Worm (Caenorhabditis elegans) whole organism, L4 larva: Measurements from ENCODE around the gene Y116A8C.24.
"Not testable (repeated sequence)": the region's sequence is repeated elsewhere in the genome, so short reads cannot be mapped to it uniquely, and the experiment has no call there.

Experiments used
- F44E2.7 ChIP-seq: fragments of 200-800 bp; sonication (Bioruptor generic); IDR thresholded peaks from 2 replicates; pipeline ENCODE4 v2.1.2; 2022; ENCODE audit warnings: missing genetic modification characterization, missing compliant biosample characterization
- Y48G9A.11 ChIP-seq: fragments of 200-800 bp; sonication (Bioruptor generic); IDR thresholded peaks from 2 replicates; pipeline ENCODE4 v1.3.6; 2022; ENCODE audit warnings: missing genetic modification reagents, missing genetic modification characterization, missing compliant biosample characterization
- aha-1 ChIP-seq: fragments of 150-350 bp; peaks from one replicate; lab custom pipeline; 2014; ENCODE audit warnings: missing biosample characterization, missing genetic modification characterization
- ama-1 ChIP-seq: fragments of 150-350 bp; optimal IDR thresholded peaks from 2 replicates; lab custom pipeline; 2014; ENCODE audit warnings: inconsistent platforms, mixed read lengths
- arid-1 ChIP-seq: fragments of 200-800 bp; sonication (Bioruptor generic); conservative IDR thresholded peaks from 2 replicates; pipeline ENCODE4 v1.3.6; 2022; ENCODE audit warnings: missing genetic modification reagents, missing genetic modification characterization, missing compliant biosample characterization
- ceh-20 ChIP-seq: fragments of 200-800 bp; sonication (Bioruptor generic); IDR thresholded peaks from 2 replicates; pipeline ENCODE4 v1.3.6; 2022; ENCODE audit warnings: missing genetic modification reagents, missing genetic modification characterization, missing compliant biosample characterization
- ceh-28 ChIP-seq: fragments of 150-350 bp; optimal IDR thresholded peaks from 2 replicates; lab custom pipeline; 2014; ENCODE audit warnings: missing biosample characterization, missing genetic modification reagents, missing genetic modification characterization
- ctbp-1 ChIP-seq: fragments of 200-800 bp; sonication (Bioruptor generic); IDR thresholded peaks from 2 replicates; pipeline ENCODE4 v1.3.6; 2022; ENCODE audit warnings: missing genetic modification reagents, missing genetic modification characterization, missing compliant biosample characterization
- dmd-9 ChIP-seq: fragments of 200-800 bp; sonication (Bioruptor generic); IDR thresholded peaks from 2 replicates; pipeline ENCODE4 v1.3.6; 2022; ENCODE audit warnings: missing genetic modification reagents, missing genetic modification characterization, missing compliant biosample characterization
- dpl-1 ChIP-seq: fragments of 150-350 bp; optimal IDR thresholded peaks from 2 replicates; lab custom pipeline; 2014; ENCODE audit warnings: missing biosample characterization, missing genetic modification reagents, missing genetic modification characterization
- duxl-1 ChIP-seq: sonication (generic microtip); optimal IDR thresholded peaks from 2 replicates; lab custom pipeline; 2016; ENCODE audit warnings: mild to moderate bottlenecking, missing genetic modification characterization, moderate library complexity, missing compliant biosample characterization; ENCODE audit not compliant: poor library complexity
- dve-1 ChIP-seq: sonication (generic microtip); optimal IDR thresholded peaks from 2 replicates; lab custom pipeline; 2017; ENCODE audit warnings: antibody characterized with exemption, mild to moderate bottlenecking, missing genetic modification characterization, missing compliant biosample characterization; ENCODE audit not compliant: insufficient read depth
- egl-27 ChIP-seq: sonication (generic microtip); optimal IDR thresholded peaks from 3 replicates; lab custom pipeline; 2017; ENCODE audit warnings: missing biosample characterization, missing genetic modification reagents, missing genetic modification characterization
- fos-1 ChIP-seq: fragments of 150-350 bp; optimal IDR thresholded peaks from 2 replicates; lab custom pipeline; 2014; ENCODE audit warnings: missing biosample characterization, missing genetic modification characterization
- gei-8 ChIP-seq: fragments of 200-800 bp; sonication (Bioruptor generic); optimal IDR thresholded peaks from 2 replicates; lab custom pipeline; 2018; ENCODE audit warnings: mild to moderate bottlenecking, missing genetic modification characterization, missing compliant biosample characterization
- hif-1 ChIP-seq, 2 experiments: sonication (generic microtip); optimal IDR thresholded peaks; 2 replicates each; lab custom pipeline; 2016 to 2017; ENCODE audit warnings: missing compliant biosample characterization in 2 of 2, missing genetic modification characterization in 2 of 2, missing genetic modification reagents in 2 of 2, missing genotype in 2 of 2, mild to moderate bottlenecking in 1 of 2
- hlh-30 ChIP-seq: sonication (generic microtip); optimal IDR thresholded peaks from 2 replicates; lab custom pipeline; 2017; ENCODE audit warnings: antibody characterized with exemption, mild to moderate bottlenecking, missing genetic modification characterization, missing compliant biosample characterization; ENCODE audit not compliant: insufficient read depth
- hmg-1.1 ChIP-seq: fragments of 200-800 bp; sonication (Bioruptor generic); IDR thresholded peaks from 2 replicates; pipeline ENCODE4 v1.3.6; 2022; ENCODE audit warnings: missing genetic modification reagents, missing genetic modification characterization, missing compliant biosample characterization
- lin-13 ChIP-seq: fragments of 150-350 bp; optimal IDR thresholded peaks from 2 replicates; lab custom pipeline; 2014; ENCODE audit warnings: missing biosample characterization, missing genetic modification reagents, missing genetic modification characterization
- lin-15B ChIP-seq: fragments of 150-350 bp; sonication (generic microtip); optimal IDR thresholded peaks from 3 replicates; lab custom pipeline; 2014; ENCODE audit warnings: missing biosample characterization, missing genetic modification characterization
- lin-38 ChIP-seq: fragments of 200-800 bp; sonication (Bioruptor generic); IDR thresholded peaks from 2 replicates; pipeline ENCODE4 v1.3.6; 2022; ENCODE audit warnings: missing genetic modification reagents, missing genetic modification characterization, missing compliant biosample characterization
- madf-5 ChIP-seq, 2 experiments: fragments of 200-800 bp; sonication (Bioruptor generic); IDR thresholded peaks; 2 replicates each; pipeline ENCODE4 v1.3.6; 2022; ENCODE audit warnings: missing compliant biosample characterization in 2 of 2, missing genetic modification characterization in 2 of 2
- madf-9 ChIP-seq: fragments of 200-800 bp; sonication (Bioruptor generic); conservative IDR thresholded peaks from 2 replicates; pipeline ENCODE4 v1.3.6; 2022; ENCODE audit warnings: missing genetic modification reagents, missing genetic modification characterization, missing compliant biosample characterization
- mes-2 ChIP-seq: sonication (generic microtip); optimal IDR thresholded peaks from 2 replicates; lab custom pipeline; 2016; ENCODE audit warnings: missing genotype, mild to moderate bottlenecking, missing genetic modification characterization, missing compliant biosample characterization; ENCODE audit not compliant: poor library complexity, severe bottlenecking
- nhr-25 ChIP-seq: sonication (generic microtip); optimal IDR thresholded peaks from 2 replicates; lab custom pipeline; 2017; ENCODE audit warnings: missing genetic modification characterization, mild to moderate bottlenecking, missing compliant biosample characterization, antibody characterized with exemption, moderate library complexity, borderline replicate concordance; ENCODE audit not compliant: insufficient read depth
- nhr-41 ChIP-seq: fragments of 200-800 bp; sonication (Bioruptor generic); IDR thresholded peaks from 2 replicates; pipeline ENCODE4 v1.3.6; 2022; ENCODE audit warnings: missing genetic modification reagents, missing genetic modification characterization, missing compliant biosample characterization
- nhr-42 ChIP-seq: fragments of 200-800 bp; sonication (Bioruptor generic); IDR thresholded peaks from 2 replicates; pipeline ENCODE4 v1.3.6; 2022; ENCODE audit warnings: missing genetic modification characterization, missing compliant biosample characterization
- pha-4 ChIP-seq, 2 experiments: fragments of 150-350 bp in 1 of 2; fragments of 200-800 bp in 1 of 2; sonication (Bioruptor generic) in 1 of 2; IDR thresholded peaks in 1 of 2; optimal IDR thresholded peaks in 1 of 2; 2 replicates each; pipeline versions ENCODE4 v1.3.6 to Lab custom; 2014 to 2022; ENCODE audit warnings: missing genetic modification characterization in 2 of 2, missing genetic modification reagents in 2 of 2, missing biosample characterization in 1 of 2, missing compliant biosample characterization in 1 of 2
- php-3 ChIP-seq: fragments of 200-800 bp; sonication (Bioruptor generic); IDR thresholded peaks from 2 replicates; pipeline ENCODE4 v1.3.6; 2022; ENCODE audit warnings: missing genetic modification reagents, missing genetic modification characterization, missing compliant biosample characterization
- pqm-1 ChIP-seq: sonication (generic microtip); optimal IDR thresholded peaks from 2 replicates; lab custom pipeline; 2017; ENCODE audit warnings: missing biosample characterization, missing genetic modification characterization
- rbr-2 ChIP-seq: sonication (generic microtip); optimal IDR thresholded peaks from 2 replicates; lab custom pipeline; 2016; ENCODE audit warnings: missing genotype, missing genetic modification characterization, missing compliant biosample characterization
- set-16 ChIP-seq: fragments of 200-800 bp; sonication (Bioruptor generic); IDR thresholded peaks from 2 replicates; pipeline ENCODE4 v1.3.6; 2022; ENCODE audit warnings: missing genetic modification reagents, missing genetic modification characterization, missing compliant biosample characterization
- snpc-1.2 ChIP-seq: fragments of 200-800 bp; sonication (Bioruptor generic); IDR thresholded peaks from 2 replicates; pipeline ENCODE4 v1.3.6; 2022; ENCODE audit warnings: missing genetic modification reagents, missing genetic modification characterization, missing compliant biosample characterization
- spr-3 ChIP-seq: fragments of 200-800 bp; sonication (Bioruptor generic); optimal IDR thresholded peaks from 2 replicates; lab custom pipeline; 2018; ENCODE audit warnings: mild to moderate bottlenecking, missing genetic modification characterization, missing compliant biosample characterization
- tra-1 ChIP-seq: fragments of 200-800 bp; sonication (Bioruptor generic); IDR thresholded peaks from 2 replicates; pipeline ENCODE4 v1.3.6; 2022; ENCODE audit warnings: missing genetic modification reagents, missing genetic modification characterization, missing compliant biosample characterization
- unc-39 ChIP-seq: sonication (generic microtip); optimal IDR thresholded peaks from 2 replicates; lab custom pipeline; 2017; ENCODE audit warnings: missing biosample characterization, missing genetic modification characterization
- unc-62 ChIP-seq, 3 experiments: fragments of 150-350 bp in 1 of 3; sonication (generic microtip); optimal IDR thresholded peaks in 2 of 3; peaks in 1 of 3; 1 replicate in 1 of 3; 2 replicates in 2 of 3; lab custom pipeline; 2014 to 2017; ENCODE audit warnings: missing biosample characterization in 3 of 3, missing genetic modification characterization in 3 of 3, missing genetic modification reagents in 3 of 3, missing genotype in 1 of 3
- vab-7 ChIP-seq: fragments of 200-800 bp; sonication (Bioruptor generic); IDR thresholded peaks from 2 replicates; pipeline ENCODE4 v1.3.6; 2022; ENCODE audit warnings: missing genetic modification reagents, missing genetic modification characterization, missing compliant biosample characterization
- zag-1 ChIP-seq: fragments of 150-350 bp; optimal IDR thresholded peaks from 2 replicates; lab custom pipeline; 2014; ENCODE audit warnings: missing biosample characterization, missing genetic modification characterization
- zfp-2 ChIP-seq: sonication (generic microtip); optimal IDR thresholded peaks from 2 replicates; lab custom pipeline; 2016; ENCODE audit warnings: mild to moderate bottlenecking, missing genetic modification characterization, missing compliant biosample characterization
- zfp-3 ChIP-seq: fragments of 200-800 bp; sonication (Bioruptor generic); conservative IDR thresholded peaks from 2 replicates; pipeline ENCODE4 v1.3.6; 2022; ENCODE audit warnings: missing genetic modification reagents, missing genetic modification characterization, missing compliant biosample characterization

Y116A8C.24 gene

ce11 chrIV:17070791-17071190 is at the start of gene Y116A8C.24:
Gene Y116A8C.24 (minus strand): TSS chrIV:17070891.
- not testable (repeated sequence) for TF ChIP-seq pqm-1 (tag; lab: Kevin White, UChicago); zfp-3 (GFP tag; lab: Robert Waterston, UW); php-3
- TF ChIP-seq, all 104 proteins: peak for 0; not testable (repeated sequence) for 104

DNA sequence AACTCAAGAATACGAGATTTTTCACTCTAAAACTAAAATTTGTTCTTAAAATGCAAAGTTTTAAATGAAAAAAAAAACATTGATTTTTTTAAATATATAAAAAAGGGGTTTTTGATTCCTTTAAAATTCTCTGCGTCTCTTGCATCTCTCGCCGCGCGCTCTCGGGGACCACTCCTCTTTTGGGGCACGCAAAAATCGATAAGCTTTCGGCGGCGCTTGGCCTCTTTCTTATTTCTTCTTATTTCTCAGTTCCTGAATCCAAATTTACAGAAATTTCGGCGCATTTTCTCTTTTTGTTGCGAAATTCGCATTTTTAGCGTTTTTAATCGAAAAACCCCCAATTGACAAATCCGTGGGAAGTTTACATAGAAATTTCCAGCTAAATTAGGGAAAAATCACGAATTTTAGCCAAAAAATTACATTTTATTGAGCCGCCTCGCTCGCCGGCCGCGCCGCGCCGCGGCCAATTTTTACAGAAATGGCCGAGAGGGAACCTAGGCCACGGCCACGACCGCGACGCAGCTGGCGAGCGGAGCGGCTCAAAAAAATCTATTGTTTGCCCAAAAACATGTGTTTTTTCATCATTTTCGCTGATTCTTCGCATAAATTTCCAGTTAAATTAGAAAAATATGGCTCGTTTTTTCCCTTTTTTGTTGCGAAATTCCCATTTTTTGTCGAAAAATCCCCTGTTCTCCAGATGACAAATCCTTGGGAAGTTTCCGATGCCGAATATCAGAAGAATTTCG is 48.5 kb upstream of the Y116A8C.24 start, which contains the start of gene itsn-1:
itsn-1 (plus strand) TSS at position 696 of the 746 bp plus-strand sequence.
- peak; percentile 46 for TF ChIP-seq mes-2
- TF ChIP-seq madf-9 (GFP tag; lab: Robert Waterston, UW), result 0 out of 2 replicates have a peak, but pooled peaks have one; percentile 2
- TF ChIP-seq zfp-2, result no peak
- TF ChIP-seq nhr-42 (GFP tag; lab: Robert Waterston, UW), result no peak
- 0 out of 2 replicates have a peak, but pooled peaks have one; percentile 6 for TF ChIP-seq dmd-9 (GFP tag; lab: Robert Waterston, UW)
- peak; percentile 68 for TF ChIP-seq snpc-1.2 (GFP tag; lab: Robert Waterston, UW)
- TF ChIP-seq duxl-1 (tag; lab: Kevin White, UChicago), result no peak
- TF ChIP-seq ceh-28 (tag; lab: Kevin White, UChicago), result no peak
- TF ChIP-seq hmg-1.1 (GFP tag; lab: Robert Waterston, UW), result no peak
- TF ChIP-seq tra-1 (GFP tag; lab: Robert Waterston, UW), result 0 out of 2 replicates have a peak, but pooled peaks have one; percentile 13
- no peak for TF ChIP-seq pqm-1 (tag; lab: Kevin White, UChicago)
- 0 out of 4 replicates have a peak, but pooled peaks of 1 of the 2 experiments have one; percentile 46 for TF ChIP-seq madf-5 (GFP tag; IDR thresholded peaks at IDR 0.05; lab: Robert Waterston, UW)
- TF ChIP-seq dpl-1 (GFP tag; lab: Kevin White, UChicago), result no peak
- TF ChIP-seq set-16 (GFP tag; lab: Robert Waterston, UW), result peak; percentile 77
- TF ChIP-seq aha-1 (tag; lab: Kevin White, UChicago), result peak; percentile 24
- no peak for TF ChIP-seq pha-4 (GFP tag; IDR thresholded peaks at IDR 0.05; lab: Robert Waterston, UW)
- TF ChIP-seq pha-4 (tag; optimal IDR thresholded peaks at IDR 0.05; lab: Kevin White, UChicago), result no peak
- no peak for TF ChIP-seq dve-1

- TF ChIP-seq lin-13, result no peak
- TF ChIP-seq F44E2.7 (GFP tag; lab: Robert Waterston, UW), result no peak
- TF ChIP-seq gei-8, result no peak
- peak; percentile 19 for TF ChIP-seq dve-1
- no peak for TF ChIP-seq ceh-28 (tag; lab: Kevin White, UChicago)
- no peak for TF ChIP-seq nhr-41 (GFP tag; lab: Robert Waterston, UW)
- TF ChIP-seq unc-62 (GFP tag; optimal IDR thresholded peaks at IDR 0.05 in 1 of 2; lab: Kevin White, UChicago), result peak in 1 of 2 experiments; percentile 1
- TF ChIP-seq unc-62 (tag; optimal IDR thresholded peaks at IDR 0.05; lab: Kevin White, UChicago), result no peak
- no peak for TF ChIP-seq ceh-20 (GFP tag; lab: Robert Waterston, UW)
- TF ChIP-seq Y48G9A.11 (GFP tag; lab: Robert Waterston, UW), result no peak
- no peak for TF ChIP-seq nhr-25 (tag; lab: Kevin White, UChicago)
- no peak for TF ChIP-seq ctbp-1 (GFP tag; lab: Robert Waterston, UW)
- TF ChIP-seq zag-1 (tag; lab: Kevin White, UChicago), result no peak
- TF ChIP-seq lin-15B (tag; lab: Kevin White, UChicago), result no peak
- peak; percentile 36 for TF ChIP-seq snpc-1.2 (GFP tag; lab: Robert Waterston, UW)
- peak; percentile 25; the same call in 1 of the 2 replicates for TF ChIP-seq lin-38 (GFP tag; lab: Robert Waterston, UW)
- TF ChIP-seq hlh-30 (tag; lab: Kevin White, UChicago), result peak; percentile 50
- TF ChIP-seq set-16 (GFP tag; lab: Robert Waterston, UW), result no peak
- no peak for TF ChIP-seq fos-1 (tag; lab: Kevin White, UChicago)
- no peak for TF ChIP-seq vab-7 (GFP tag; lab: Robert Waterston, UW)
- TF ChIP-seq rbr-2 (tag; lab: Kevin White, UChicago), result peak; percentile 17
- TF ChIP-seq spr-3 (GFP tag; lab: Kevin White, UChicago), result no peak
- TF ChIP-seq pha-4 (GFP tag; IDR thresholded peaks at IDR 0.05; lab: Robert Waterston, UW), result peak; percentile 19; the same call in 1 of the 2 replicates
- TF ChIP-seq pha-4 (tag; optimal IDR thresholded peaks at IDR 0.05; lab: Kevin White, UChicago), result no peak
- TF ChIP-seq hif-1 (tag; optimal IDR thresholded peaks at IDR 0.05; lab: Kevin White, UChicago), result peak in 1 of 2 experiments; percentile 19
- no peak for TF ChIP-seq unc-39
- no peak for TF ChIP-seq arid-1 (GFP tag; lab: Robert Waterston, UW)
- TF ChIP-seq egl-27, result no peak
- no peak for TF ChIP-seq ama-1 (lab: Kevin White, UChicago)
- TF ChIP-seq dmd-9 (GFP tag; lab: Robert Waterston, UW), result no peak
- peak; percentile 82 for TF ChIP-seq mes-2
Measured at ce11 chrIV:17118585-17118984, 47.9 kb upstream of the Y116A8C.24 start, which contains the start of gene uaf-2. Gene uaf-2 (minus strand): TSS chrIV:17118767.
